Worm (Caenorhabditis elegans): Measurements from ENCODE around the gene ncs-4.

ncs-4 gene

ce11 chrX:10188493-10188895 is 12.2 kb downstream of the ncs-4 start:
- TF ChIP-seq ref-2 (tag; optimal IDR thresholded peaks at IDR 0.05): peak; percentile 73
- no peak for TF ChIP-seq sox-4 (tag; optimal IDR thresholded peaks at IDR 0.05)
- no peak for TF ChIP-seq sox-2 (GFP tag; IDR thresholded peaks at IDR 0.05)
- TF ChIP-seq elt-2 (tag; optimal IDR thresholded peaks at IDR 0.05): peak; percentile 79
- TF ChIP-seq ceh-31 (tag; optimal IDR thresholded peaks at IDR 0.05): peak; percentile 77
- TF ChIP-seq F13H6.1 (tag; optimal IDR thresholded peaks at IDR 0.05): peak; percentile 70
- TF ChIP-seq madf-2 (tag; optimal IDR thresholded peaks at IDR 0.05): peak; percentile 98
- peak; percentile 52 for TF ChIP-seq ceh-30 (tag; optimal IDR thresholded peaks at IDR 0.05)
- TF ChIP-seq nhr-11 (tag; optimal IDR thresholded peaks at IDR 0.05): no peak
- TF ChIP-seq T23F11.4 (GFP tag; optimal IDR thresholded peaks at IDR 0.05): peak; percentile 14
- peak; percentile 20 for TF ChIP-seq nhr-232 (tag; optimal IDR thresholded peaks at IDR 0.05)
- TF ChIP-seq sdc-2 (tag; optimal IDR thresholded peaks at IDR 0.05): peak; percentile 81
- TF ChIP-seq ceh-9 (tag; optimal IDR thresholded peaks at IDR 0.05): no peak
- no peak for TF ChIP-seq C38D4.7 (GFP tag; optimal IDR thresholded peaks at IDR 0.05)
- peak; percentile 85 for TF ChIP-seq ceh-18 (tag; optimal IDR thresholded peaks at IDR 0.05)
- TF ChIP-seq K02D7.2 (tag; optimal IDR thresholded peaks at IDR 0.05): peak; percentile 16
- peak; percentile 68 for TF ChIP-seq hlh-30 (tag; optimal IDR thresholded peaks at IDR 0.05; ENCODE audit: insufficient read depth)
- peak; percentile 10 for TF ChIP-seq gmeb-2 (tag; optimal IDR thresholded peaks at IDR 0.05)
- no peak for TF ChIP-seq ttx-3 (tag; optimal IDR thresholded peaks at IDR 0.05)
- TF ChIP-seq pha-4 (tag; optimal IDR thresholded peaks at IDR 0.05): no peak
- peak; percentile 56 for TF ChIP-seq hlh-8 (tag; optimal IDR thresholded peaks at IDR 0.05)
- no peak for TF ChIP-seq elt-4 (tag; optimal IDR thresholded peaks at IDR 0.05)
- TF ChIP-seq pag-3 (tag; optimal IDR thresholded peaks at IDR 0.05; ENCODE audit: borderline replicate concordance): peak; percentile 3
- no peak for TF ChIP-seq eyg-1 (tag; optimal IDR thresholded peaks at IDR 0.05)
- TF ChIP-seq fax-1 (tag; optimal IDR thresholded peaks at IDR 0.05): peak; percentile 65
- TF ChIP-seq fkh-6 (tag; optimal IDR thresholded peaks at IDR 0.05): peak; percentile 35
- TF ChIP-seq lim-6 (tag; optimal IDR thresholded peaks at IDR 0.05): no peak
- TF ChIP-seq ceh-2 (tag; optimal IDR thresholded peaks at IDR 0.05): peak; percentile 57
- no peak for TF ChIP-seq pat-9 (tag; optimal IDR thresholded peaks at IDR 0.05)
- peak; percentile 41 for TF ChIP-seq unc-55 (GFP tag; optimal IDR thresholded peaks at IDR 0.05)
- no peak for TF ChIP-seq K09A11.1 (tag; optimal IDR thresholded peaks at IDR 0.05; ENCODE audit: insufficient read depth)
- TF ChIP-seq ceh-6 (GFP tag; optimal IDR thresholded peaks at IDR 0.05): peak; percentile 22
- peak; percentile 26 for TF ChIP-seq ets-4 (tag; optimal IDR thresholded peaks at IDR 0.05)
- peak; percentile 48 for TF ChIP-seq Y22D7AL.16 (tag; optimal IDR thresholded peaks at IDR 0.05)
- TF ChIP-seq unc-86 (tag; optimal IDR thresholded peaks at IDR 0.05): peak; percentile 32
- no peak for TF ChIP-seq ama-1 (optimal IDR thresholded peaks at IDR 0.05)
- peak; percentile 74 for TF ChIP-seq syd-9 (tag; optimal IDR thresholded peaks at IDR 0.05)
- TF ChIP-seq npax-4 (tag; optimal IDR thresholded peaks at IDR 0.05): no peak
- peak; percentile 87 for TF ChIP-seq ceh-34 (tag; optimal IDR thresholded peaks at IDR 0.05)
- TF ChIP-seq mec-3 (tag; optimal IDR thresholded peaks at IDR 0.05; ENCODE audit: borderline replicate concordance): peak; percentile 52
- TF ChIP-seq ceh-22 (tag; optimal IDR thresholded peaks at IDR 0.05): no peak
- TF ChIP-seq nfya-1 (tag; optimal IDR thresholded peaks at IDR 0.05): peak; percentile 75
- no peak for TF ChIP-seq che-1 (tag; optimal IDR thresholded peaks at IDR 0.05)
- TF ChIP-seq unc-42 (tag; optimal IDR thresholded peaks at IDR 0.05): peak; percentile 71
- no peak for TF ChIP-seq ahr-1 (tag; optimal IDR thresholded peaks at IDR 0.05)
- no peak for TF ChIP-seq tbx-7 (tag; optimal IDR thresholded peaks at IDR 0.05)
- TF ChIP-seq ceh-45 (GFP tag; IDR thresholded peaks at IDR 0.05): no peak
- TF ChIP-seq fkh-10 (GFP tag; optimal IDR thresholded peaks at IDR 0.05): no peak
- peak; percentile 42 for TF ChIP-seq pros-1 (tag; optimal IDR thresholded peaks at IDR 0.05)
- TF ChIP-seq pax-1 (tag; optimal IDR thresholded peaks at IDR 0.05): no peak
- TF ChIP-seq ceh-48 (tag; optimal IDR thresholded peaks at IDR 0.05): peak; percentile 2
- TF ChIP-seq ceh-14 (tag; optimal IDR thresholded peaks at IDR 0.05): peak; percentile 61
- no peak for TF ChIP-seq unc-3 (GFP tag; conservative IDR thresholded peaks at IDR 0.05)
- TF ChIP-seq unc-3 (tag; optimal IDR thresholded peaks at IDR 0.05): no peak

All from whole organism, late embryonic.